Fruit fly (Drosophila melanogaster) whole organism, pupa: ENCODE measurements around the gene Prm.
A peak's percentile ranks its signal among the peaks of the same experiment; 100 is the strongest.

Source experiments
- CG10348 ChIP-seq: fragments of 200-800 bp; sonication (Bioruptor generic); IDR thresholded peaks from 2 replicates; pipeline ENCODE4 v1.3.6; 2022; ENCODE audit warnings: missing biosample characterization, missing genetic modification characterization
- CG12605 ChIP-seq: fragments of 200-800 bp; sonication (Bioruptor generic); IDR thresholded peaks from 2 replicates; pipeline ENCODE4 v1.3.6; 2022; ENCODE audit warnings: missing biosample characterization, missing genetic modification characterization
- CG13204 ChIP-seq: fragments of 200-800 bp; sonication (Bioruptor generic); optimal IDR thresholded peaks from 2 replicates; lab custom pipeline; 2018; ENCODE audit warnings: missing biosample characterization, mild to moderate bottlenecking, missing genetic modification characterization, moderate library complexity
- CG14655 ChIP-seq: fragments of 200-800 bp; sonication (Bioruptor generic); optimal IDR thresholded peaks from 3 replicates; lab custom pipeline; 2017; ENCODE audit warnings: mild to moderate bottlenecking, missing biosample characterization, missing genetic modification reagents, missing genetic modification characterization
- CG15710 ChIP-seq: fragments of 200-800 bp; sonication (Bioruptor generic); optimal IDR thresholded peaks from 2 replicates; lab custom pipeline; 2018; ENCODE audit warnings: missing biosample characterization, mild to moderate bottlenecking, missing genetic modification characterization, moderate library complexity
- CG17806 ChIP-seq: fragments of 200-800 bp; sonication (Bioruptor generic); optimal IDR thresholded peaks from 2 replicates; lab custom pipeline; 2018; ENCODE audit warnings: missing biosample characterization, mild to moderate bottlenecking, missing genetic modification characterization, moderate library complexity
- CG32121 ChIP-seq: fragments of 200-800 bp; sonication (Bioruptor generic); IDR thresholded peaks from 2 replicates; pipeline ENCODE4 v1.3.6; 2022; ENCODE audit warnings: missing biosample characterization, missing genetic modification characterization
- CG34367 ChIP-seq: fragments of 200-800 bp; sonication (Bioruptor generic); optimal IDR thresholded peaks from 2 replicates; lab custom pipeline; 2018; ENCODE audit warnings: missing biosample characterization, mild to moderate bottlenecking, missing genetic modification characterization
- CG4496 ChIP-seq: fragments of 200-800 bp; sonication (Bioruptor generic); IDR thresholded peaks from 3 replicates; pipeline ENCODE4 v1.3.6; 2022; ENCODE audit warnings: missing biosample characterization, missing genetic modification characterization
- CG8159 ChIP-seq: fragments of 200-800 bp; sonication (Bioruptor generic); optimal IDR thresholded peaks from 3 replicates; lab custom pipeline; 2018; ENCODE audit warnings: missing biosample characterization, mild to moderate bottlenecking, missing genetic modification characterization, moderate library complexity
- CG8301 ChIP-seq: fragments of 200-800 bp; sonication (Bioruptor generic); optimal IDR thresholded peaks from 2 replicates; lab custom pipeline; 2018; ENCODE audit warnings: missing biosample characterization, mild to moderate bottlenecking, missing genetic modification characterization
- CG9948 ChIP-seq: fragments of 200-800 bp; sonication (Bioruptor generic); optimal IDR thresholded peaks from 2 replicates; lab custom pipeline; 2018; ENCODE audit warnings: missing biosample characterization, mild to moderate bottlenecking, missing genetic modification characterization, moderate library complexity
- D1 ChIP-seq: fragments of 200-800 bp; sonication (Bioruptor generic); optimal IDR thresholded peaks from 2 replicates; lab custom pipeline; 2018; ENCODE audit warnings: missing biosample characterization, mild to moderate bottlenecking, missing genetic modification characterization, moderate library complexity
- EcR ChIP-seq: fragments of 200-800 bp; sonication (Bioruptor generic); optimal IDR thresholded peaks from 3 replicates; lab custom pipeline; 2019; ENCODE audit warnings: missing biosample characterization, missing genetic modification characterization, mild to moderate bottlenecking, moderate library complexity, missing genetic modification reagents
- Ets98B ChIP-seq: fragments of 200-800 bp; sonication (Bioruptor generic); IDR thresholded peaks from 2 replicates; pipeline ENCODE4 v1.3.6; 2022; ENCODE audit warnings: missing biosample characterization, missing genetic modification characterization
- Pif1A ChIP-seq: fragments of 200-800 bp; sonication (Bioruptor generic); optimal IDR thresholded peaks from 3 replicates; lab custom pipeline; 2016; ENCODE audit warnings: missing biosample characterization, missing genetic modification characterization
- Pif1B ChIP-seq: fragments of 200-800 bp; sonication (Bioruptor generic); optimal IDR thresholded peaks from 3 replicates; lab custom pipeline; 2016; ENCODE audit warnings: missing biosample characterization, missing genetic modification characterization
- Snoo ChIP-seq: fragments of 200-800 bp; sonication (Bioruptor generic); optimal IDR thresholded peaks from 3 replicates; lab custom pipeline; 2017; ENCODE audit warnings: missing biosample characterization, mild to moderate bottlenecking, missing genetic modification characterization, inconsistent platforms
- fd96Ca ChIP-seq: fragments of 200-800 bp; sonication (Bioruptor generic); IDR thresholded peaks from 3 replicates; pipeline ENCODE4 v1.3.6; 2022; ENCODE audit warnings: missing biosample characterization, missing genetic modification characterization
- gl ChIP-seq: fragments of 200-800 bp; sonication (Bioruptor generic); optimal IDR thresholded peaks from 2 replicates; lab custom pipeline; 2018; ENCODE audit warnings: missing biosample characterization, mild to moderate bottlenecking, missing genetic modification characterization
- rn ChIP-seq: fragments of 200-800 bp; sonication (Bioruptor generic); IDR thresholded peaks from 2 replicates; pipeline ENCODE4 v1.3.6; 2022; ENCODE audit warnings: missing biosample characterization, missing genetic modification characterization

The Prm gene

DNA sequence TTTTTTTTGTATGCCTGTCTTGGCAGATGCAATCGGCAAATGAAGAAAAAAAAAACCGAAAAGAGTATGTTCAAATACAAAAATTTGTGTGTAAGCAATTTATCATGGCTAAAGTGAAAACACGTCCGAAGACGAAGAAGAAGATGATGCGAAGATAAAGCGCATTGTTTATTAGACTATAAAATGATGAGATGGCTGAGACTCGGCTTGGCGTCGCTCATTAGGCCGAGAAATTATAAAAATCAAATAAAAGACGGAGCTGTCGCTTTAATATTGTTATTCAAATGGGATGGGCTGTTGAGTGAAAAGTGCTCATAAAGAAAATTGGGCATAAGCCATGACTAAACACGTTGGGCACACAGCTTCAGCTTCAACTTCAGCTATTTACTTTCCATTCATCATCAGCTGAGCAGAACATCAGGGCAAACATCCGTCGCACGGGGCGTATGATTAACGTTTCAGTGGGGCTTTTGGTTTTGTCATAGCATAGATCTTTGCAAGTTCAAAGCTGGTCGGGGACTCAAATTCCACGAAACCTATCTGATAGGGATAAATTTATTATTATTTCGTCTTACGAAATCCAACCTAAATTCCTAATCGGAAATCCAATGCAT, 25.6 kb upstream of the Prm start:
- TF ChIP-seq D1 (no peak), fd96Ca (GFP tag; lab: Robert Waterston, UW) (0 out of 3 replicates have a peak, but pooled peaks have one; percentile 17)

DNA sequence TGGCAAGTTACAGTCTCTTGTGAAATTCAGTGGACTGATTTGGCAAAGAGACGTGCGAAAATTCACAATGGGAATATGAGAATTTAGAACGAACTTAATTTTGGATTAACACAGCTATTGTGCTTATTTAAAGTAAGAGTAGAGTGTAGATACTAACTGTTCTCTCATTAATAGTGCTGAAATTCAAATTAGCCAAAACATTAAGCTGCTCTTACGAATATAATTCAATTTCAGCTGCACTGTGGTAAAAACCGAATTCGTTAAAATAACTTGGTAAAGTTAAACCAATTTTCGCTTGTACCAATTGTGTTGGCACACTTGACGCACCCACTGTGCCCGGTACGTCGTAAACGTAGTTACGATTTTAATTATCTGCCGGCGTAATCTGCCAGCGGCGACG, 22.8 kb upstream of the Prm start:
- TF ChIP-seq CG14655 = peak; percentile 81
- peak; percentile 70 for TF ChIP-seq Pif1B (GFP tag; lab: Kevin White, UChicago)
- peak; percentile 22 for TF ChIP-seq CG13204 (GFP tag; lab: Kevin White, UChicago)
- TF ChIP-seq rn (GFP tag; lab: Robert Waterston, UW) = 0 out of 2 replicates have a peak, but pooled peaks have one; percentile 15
- TF ChIP-seq CG4496 (GFP tag; lab: Robert Waterston, UW) = peak; percentile 67
- TF ChIP-seq CG17806 (tag; lab: Kevin White, UChicago) = peak; percentile 68
- no peak for TF ChIP-seq CG12605 (GFP tag; lab: Robert Waterston, UW)
- TF ChIP-seq Pif1A = peak; percentile 56
- TF ChIP-seq CG34367 = peak; percentile 64
- TF ChIP-seq CG15710 = peak; percentile 71
- no peak for TF ChIP-seq EcR (GFP tag; lab: Kevin White, UChicago)
- peak; percentile 42 for TF ChIP-seq gl (tag; lab: Kevin White, UChicago)
- TF ChIP-seq CG10348 (GFP tag; lab: Robert Waterston, UW) = no peak
- peak; percentile 71 for TF ChIP-seq CG9948 (tag; lab: Kevin White, UChicago)
- TF ChIP-seq Snoo (tag; lab: Kevin White, UChicago) = peak; percentile 43
- peak; percentile 45 for TF ChIP-seq Ets98B (GFP tag; lab: Robert Waterston, UW)
- TF ChIP-seq CG32121 = peak; percentile 53; the same call in 1 of the 2 replicates
- TF ChIP-seq D1 = peak; percentile 16
- TF ChIP-seq CG8159 (tag; lab: Kevin White, UChicago) = peak; percentile 75
- TF ChIP-seq CG8301 = peak; percentile 70
- peak; percentile 42; the same call in 1 of the 3 replicates for TF ChIP-seq fd96Ca (GFP tag; lab: Robert Waterston, UW)

dm6 chr3L:8765969-8766538, 20.9 kb upstream of the Prm start:
- peak; percentile 97 for TF ChIP-seq CG34367
- peak; percentile 94 for TF ChIP-seq CG13204 (GFP tag; lab: Kevin White, UChicago)
- TF ChIP-seq Pif1A = peak; percentile 94
- TF ChIP-seq D1 = peak; percentile 63
- TF ChIP-seq CG17806 (tag; lab: Kevin White, UChicago) = peak; percentile 90
- peak; percentile 91 for TF ChIP-seq CG8301
- peak; percentile 98 for TF ChIP-seq CG9948 (tag; lab: Kevin White, UChicago)
- peak; percentile 69 for TF ChIP-seq CG12605 (GFP tag; lab: Robert Waterston, UW)
- peak; percentile 89 for TF ChIP-seq Pif1B (GFP tag; lab: Kevin White, UChicago)
- TF ChIP-seq CG4496 (GFP tag; lab: Robert Waterston, UW) = peak; percentile 97
- TF ChIP-seq Snoo (tag; lab: Kevin White, UChicago) = peak; percentile 94
- peak; percentile 92 for TF ChIP-seq CG32121
- peak; percentile 98 for TF ChIP-seq fd96Ca (GFP tag; lab: Robert Waterston, UW)
- TF ChIP-seq rn (GFP tag; lab: Robert Waterston, UW) = peak; percentile 95
- TF ChIP-seq CG15710 = peak; percentile 95
- peak; percentile 92 for TF ChIP-seq Ets98B (GFP tag; lab: Robert Waterston, UW)
- TF ChIP-seq CG10348 (GFP tag; lab: Robert Waterston, UW) = peak; percentile 95
- TF ChIP-seq gl (tag; lab: Kevin White, UChicago) = peak; percentile 84
- peak; percentile 99 for TF ChIP-seq CG14655
- peak; percentile 98 for TF ChIP-seq CG8159 (tag; lab: Kevin White, UChicago)
- peak; percentile 48 for TF ChIP-seq EcR (GFP tag; lab: Kevin White, UChicago)

- TF ChIP-seq CG14655 (no peak), Pif1A (no peak), CG32121 (peak; percentile 97), fd96Ca (GFP tag; lab: Robert Waterston, UW) (peak; percentile 70), Ets98B (GFP tag; lab: Robert Waterston, UW) (peak; percentile 96), CG12605 (GFP tag; lab: Robert Waterston, UW) (peak; percentile 96), Snoo (tag; lab: Kevin White, UChicago) (no peak), D1 (no peak), CG4496 (GFP tag; lab: Robert Waterston, UW) (peak; percentile 96), CG17806 (tag; lab: Kevin White, UChicago) (peak; percentile 71), CG10348 (GFP tag; lab: Robert Waterston, UW) (peak; percentile 66), Pif1B (GFP tag; lab: Kevin White, UChicago) (peak; percentile 32), CG9948 (tag; lab: Kevin White, UChicago) (peak; percentile 66), CG8301 (peak; percentile 85), CG15710 (no peak), EcR (GFP tag; lab: Kevin White, UChicago) (no peak), CG34367 (peak; percentile 19), gl (tag; lab: Kevin White, UChicago) (no peak), rn (GFP tag; lab: Robert Waterston, UW) (peak; percentile 91)
These were observed 20.4 kb upstream of the Prm start for dm6 chr3L:8765493-8765892.

DNA sequence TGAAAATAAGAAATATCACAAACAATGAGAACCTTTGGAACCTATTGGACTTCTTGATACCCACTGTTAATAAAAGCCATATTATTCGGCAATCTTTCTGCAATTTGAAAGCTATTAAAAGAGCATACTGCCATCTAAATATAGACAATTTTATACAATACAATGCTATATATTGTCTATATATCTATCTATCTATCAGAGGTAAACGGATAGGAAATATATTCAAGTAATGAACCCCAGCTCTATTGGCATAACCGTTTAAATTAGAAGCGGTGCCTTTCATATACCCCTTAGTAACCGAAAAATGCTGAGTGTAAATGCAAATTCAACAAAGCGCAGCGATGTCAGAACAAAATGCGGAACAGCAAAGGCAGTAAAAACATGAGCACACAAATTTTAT, 18.7 kb upstream of the Prm start:
- TF ChIP-seq CG8159 (tag; lab: Kevin White, UChicago) (no peak), CG17806 (tag; lab: Kevin White, UChicago) (no peak), EcR (GFP tag; lab: Kevin White, UChicago) (no peak), CG15710 (no peak), Snoo (tag; lab: Kevin White, UChicago) (peak; percentile 32)
- TF ChIP-seq, all 21 proteins: peak for 1
